Worm (Caenorhabditis elegans) whole organism, mixed stage, embryonic: ENCODE data around the gene ptb-1.

ENCODE experiments used
- M03D4.4 ChIP-seq: sonication (generic microtip); optimal IDR thresholded peaks from 2 replicates; lab custom pipeline; 2017; ENCODE audit warnings: mild to moderate bottlenecking, missing genetic modification characterization, missing compliant biosample characterization
- bed-3 ChIP-seq: fragments of 200-800 bp; sonication (Bioruptor generic); optimal IDR thresholded peaks from 3 replicates; lab custom pipeline; 2018; ENCODE audit warnings: mild to moderate bottlenecking, missing genetic modification characterization, moderate library complexity, missing compliant biosample characterization
- blmp-1 ChIP-seq: fragments of 150-350 bp; optimal IDR thresholded peaks from 2 replicates; lab custom pipeline; 2014; ENCODE audit warnings: missing biosample characterization, missing genetic modification characterization
- ceh-39 ChIP-seq: fragments of 150-350 bp; optimal IDR thresholded peaks from 2 replicates; lab custom pipeline; 2014; ENCODE audit warnings: missing biosample characterization, missing genetic modification characterization
- ceh-83 ChIP-seq: fragments of 200-800 bp; sonication (Bioruptor generic); optimal IDR thresholded peaks from 2 replicates; lab custom pipeline; 2018; ENCODE audit warnings: mild to moderate bottlenecking, missing genetic modification characterization, missing compliant biosample characterization
- ces-1 ChIP-seq: fragments of 150-350 bp; optimal IDR thresholded peaks from 2 replicates; lab custom pipeline; 2014; ENCODE audit warnings: missing biosample characterization, missing genetic modification reagents, missing genetic modification characterization
- cnd-1 ChIP-seq: fragments of 200-800 bp; sonication (Bioruptor generic); optimal IDR thresholded peaks from 2 replicates; lab custom pipeline; 2018; ENCODE audit warnings: mild to moderate bottlenecking, missing genetic modification characterization, missing compliant biosample characterization
- drap-1 ChIP-seq: fragments of 200-800 bp; sonication (Bioruptor generic); optimal IDR thresholded peaks from 3 replicates; lab custom pipeline; 2018; ENCODE audit warnings: mild to moderate bottlenecking, missing genetic modification characterization, missing compliant biosample characterization
- elt-1 ChIP-seq: sonication (generic microtip); optimal IDR thresholded peaks from 2 replicates; lab custom pipeline; 2017; ENCODE audit warnings: missing genetic modification characterization, mild to moderate bottlenecking, missing compliant biosample characterization, antibody characterized with exemption, moderate library complexity, borderline replicate concordance; ENCODE audit not compliant: insufficient read depth
- flh-1 ChIP-seq: fragments of 200-800 bp; sonication (Bioruptor generic); optimal IDR thresholded peaks from 2 replicates; lab custom pipeline; 2018; ENCODE audit warnings: mild to moderate bottlenecking, missing genetic modification characterization, moderate library complexity, missing compliant biosample characterization
- ham-2 ChIP-seq: fragments of 200-800 bp; sonication (Bioruptor generic); optimal IDR thresholded peaks from 2 replicates; lab custom pipeline; 2018; ENCODE audit warnings: mild to moderate bottlenecking, missing genetic modification characterization, missing compliant biosample characterization
- hlh-1 ChIP-seq: fragments of 150-350 bp; optimal IDR thresholded peaks from 2 replicates; lab custom pipeline; 2014; ENCODE audit warnings: missing biosample characterization, missing genetic modification reagents, missing genetic modification characterization
- lin-13 ChIP-seq: fragments of 150-350 bp; optimal IDR thresholded peaks from 2 replicates; lab custom pipeline; 2014; ENCODE audit warnings: missing biosample characterization, missing genetic modification characterization
- lsy-2 ChIP-seq: fragments of 150-350 bp; optimal IDR thresholded peaks from 2 replicates; lab custom pipeline; 2014; ENCODE audit warnings: missing biosample characterization, missing genetic modification characterization
- mab-5 ChIP-seq: fragments of 150-350 bp; optimal IDR thresholded peaks from 2 replicates; lab custom pipeline; 2014; ENCODE audit warnings: missing biosample characterization, missing genetic modification characterization
- mep-1 ChIP-seq: fragments of 150-350 bp; optimal IDR thresholded peaks from 2 replicates; lab custom pipeline; 2017; ENCODE audit warnings: missing biosample characterization, missing genetic modification reagents, missing genetic modification characterization, inconsistent platforms
- mls-2 ChIP-seq: sonication (generic microtip); optimal IDR thresholded peaks from 2 replicates; lab custom pipeline; 2016; ENCODE audit warnings: mild to moderate bottlenecking, missing genetic modification characterization, moderate library complexity, missing compliant biosample characterization
- nhr-12 ChIP-seq: fragments of 150-350 bp; optimal IDR thresholded peaks from 2 replicates; lab custom pipeline; 2014; ENCODE audit warnings: missing biosample characterization, missing genetic modification characterization
- nhr-28 ChIP-seq: fragments of 150-350 bp; optimal IDR thresholded peaks from 2 replicates; lab custom pipeline; 2014; ENCODE audit warnings: missing biosample characterization, missing genetic modification characterization
- sem-2 ChIP-seq: fragments of 200-800 bp; sonication (Bioruptor generic); optimal IDR thresholded peaks from 2 replicates; lab custom pipeline; 2018; ENCODE audit warnings: mild to moderate bottlenecking, missing genetic modification characterization, missing compliant biosample characterization
- snpc-4 ChIP-seq: fragments of 150-350 bp; optimal IDR thresholded peaks from 2 replicates; lab custom pipeline; 2014; ENCODE audit warnings: missing biosample characterization, missing genetic modification characterization
- unc-120 ChIP-seq: sonication (generic microtip); optimal IDR thresholded peaks from 2 replicates; lab custom pipeline; 2017; ENCODE audit warnings: missing genetic modification characterization, missing compliant biosample characterization; ENCODE audit not compliant: poor library complexity, severe bottlenecking
- unc-39 ChIP-seq: fragments of 150-350 bp; optimal IDR thresholded peaks from 2 replicates; lab custom pipeline; 2014; ENCODE audit warnings: missing biosample characterization, missing genetic modification characterization
- unc-62 ChIP-seq: fragments of 150-350 bp; optimal IDR thresholded peaks from 2 replicates; lab custom pipeline; 2014; ENCODE audit warnings: missing biosample characterization, missing genetic modification reagents, missing genetic modification characterization
- zip-8 ChIP-seq: fragments of 150-350 bp; optimal IDR thresholded peaks from 2 replicates; lab custom pipeline; 2014; ENCODE audit warnings: missing biosample characterization, missing genetic modification characterization
- ztf-11 ChIP-seq: fragments of 150-350 bp; optimal IDR thresholded peaks from 2 replicates; lab custom pipeline; 2014; ENCODE audit warnings: missing biosample characterization, missing genetic modification characterization

Gene ptb-1

ce11 chrII:10660892-10661291, 14.5 kb upstream of the ptb-1 start, which contains the start of gene marc-2:
Gene marc-2 (minus strand): TSS chrII:10660992.
- no peak for TF ChIP-seq zip-8 (tag; lab: Kevin White, UChicago)
- TF ChIP-seq blmp-1 (tag; lab: Kevin White, UChicago), result no peak
- no peak for TF ChIP-seq nhr-28 (tag; lab: Kevin White, UChicago)
- no peak for TF ChIP-seq ham-2 (GFP tag; lab: Kevin White, UChicago)
- no peak for TF ChIP-seq mep-1 (tag; lab: Kevin White, UChicago)

- TF ChIP-seq snpc-4 (tag; lab: Kevin White, UChicago) (no peak), unc-39 (tag; lab: Kevin White, UChicago) (no peak), ces-1 (GFP tag; lab: Kevin White, UChicago) (no peak), ceh-83 (GFP tag; lab: Kevin White, UChicago) (no peak), mab-5 (tag; lab: Kevin White, UChicago) (no peak), sem-2 (GFP tag; lab: Kevin White, UChicago) (no peak), flh-1 (GFP tag; lab: Kevin White, UChicago) (no peak), ceh-39 (tag; lab: Kevin White, UChicago) (no peak), bed-3 (GFP tag; lab: Kevin White, UChicago) (no peak), elt-1 (tag; lab: Kevin White, UChicago) (no peak), nhr-28 (tag; lab: Kevin White, UChicago) (no peak), zip-8 (tag; lab: Kevin White, UChicago) (no peak), lin-13 (tag; lab: Kevin White, UChicago) (no peak), M03D4.4 (tag; lab: Kevin White, UChicago) (no peak)
Observed at ce11 chrII:10661448-10662064, 13.8 kb upstream of the ptb-1 start.

- no peak for TF ChIP-seq drap-1 (GFP tag; lab: Kevin White, UChicago)
- TF ChIP-seq ceh-83 (GFP tag; lab: Kevin White, UChicago), result peak; percentile 15
Observed at ce11 chrII:10662279-10662678, 13.1 kb upstream of the ptb-1 start.

- TF ChIP-seq zip-8 (tag; lab: Kevin White, UChicago) (no peak), ceh-39 (tag; lab: Kevin White, UChicago) (peak; percentile 51), ces-1 (GFP tag; lab: Kevin White, UChicago) (peak; percentile 43), unc-62 (GFP tag; lab: Kevin White, UChicago) (no peak)
- TF ChIP-seq, all 35 proteins: peak for 2
Observed at ce11 chrII:10662698-10663097, 12.7 kb upstream of the ptb-1 start, which contains the start of gene D2089.8. Gene D2089.8 (minus strand): TSS chrII:10662781.

- TF ChIP-seq ham-2 (GFP tag; lab: Kevin White, UChicago) (no peak), mls-2 (tag; lab: Kevin White, UChicago) (no peak), snpc-4 (tag; lab: Kevin White, UChicago) (no peak), elt-1 (tag; lab: Kevin White, UChicago) (no peak), cnd-1 (tag; lab: Kevin White, UChicago) (no peak), unc-120 (tag; lab: Kevin White, UChicago) (no peak), lsy-2 (tag; lab: Kevin White, UChicago) (no peak), mab-5 (tag; lab: Kevin White, UChicago) (no peak), nhr-12 (tag; lab: Kevin White, UChicago) (no peak), ceh-39 (tag; lab: Kevin White, UChicago) (no peak), hlh-1 (tag; lab: Kevin White, UChicago) (no peak), ceh-83 (GFP tag; lab: Kevin White, UChicago) (no peak)
- TF ChIP-seq, all 35 proteins: peak for 0
Observed at ce11 chrII:10665031-10665430, 10.4 kb upstream of the ptb-1 start, which contains the start of gene D2089.3. Gene D2089.3 (minus strand): TSS chrII:10665131.

ce11 chrII:10680130-10680529, 4.7 kb downstream of the ptb-1 start:
- TF ChIP-seq ces-1 (GFP tag; lab: Kevin White, UChicago) (peak; percentile 1), ztf-11 (no peak)
